Fruit fly (Drosophila melanogaster) whole organism, embryonic: ENCODE results near the gene CG10492.

Source experiments
- ATbp ChIP-seq: fragments of 200-800 bp; sonication (Bioruptor generic); optimal IDR thresholded peaks from 2 replicates; lab custom pipeline; 2017; ENCODE audit warnings: missing biosample characterization, mild to moderate bottlenecking, missing genetic modification characterization, missing genetic modification reagents
- Ada2b ChIP-seq: fragments of 200-800 bp; sonication (Bioruptor generic); IDR thresholded peaks from 2 replicates; pipeline ENCODE4 v1.3.6; 2022; ENCODE audit warnings: missing biosample characterization, missing genetic modification characterization
- Atf-2 ChIP-seq: fragments of 200-800 bp; sonication (Bioruptor generic); optimal IDR thresholded peaks from 2 replicates; lab custom pipeline; 2016; ENCODE audit warnings: missing biosample characterization, missing genetic modification characterization
- C15 ChIP-seq: fragments of 200-800 bp; sonication (Bioruptor generic); IDR thresholded peaks from 3 replicates; pipeline ENCODE4 v1.3.6; 2022; ENCODE audit warnings: missing biosample characterization, missing genetic modification characterization
- CG12659 ChIP-seq: fragments of 200-800 bp; sonication (Bioruptor generic); optimal IDR thresholded peaks from 3 replicates; lab custom pipeline; 2017; ENCODE audit warnings: mild to moderate bottlenecking, missing biosample characterization, missing genetic modification reagents, missing genetic modification characterization
- CG12769 ChIP-seq: fragments of 200-800 bp; sonication (Bioruptor generic); optimal IDR thresholded peaks from 2 replicates; lab custom pipeline; 2019; ENCODE audit warnings: missing biosample characterization, mild to moderate bottlenecking, missing genetic modification characterization, moderate library complexity
- CG13424 ChIP-seq: fragments of 200-800 bp; sonication (Bioruptor generic); optimal IDR thresholded peaks from 2 replicates; lab custom pipeline; 2019; ENCODE audit warnings: missing biosample characterization, mild to moderate bottlenecking, missing genetic modification characterization, moderate library complexity
- CG15696 ChIP-seq: fragments of 200-800 bp; sonication (Bioruptor generic); optimal IDR thresholded peaks from 2 replicates; lab custom pipeline; 2019; ENCODE audit warnings: missing biosample characterization, mild to moderate bottlenecking, missing genetic modification characterization, moderate library complexity
- CG18599 ChIP-seq: fragments of 200-800 bp; sonication (Bioruptor generic); optimal IDR thresholded peaks from 3 replicates; lab custom pipeline; 2017; ENCODE audit warnings: missing biosample characterization, missing genetic modification characterization, mild to moderate bottlenecking, moderate library complexity, missing genetic modification reagents
- CG2202 ChIP-seq: fragments of 200-800 bp; sonication (Bioruptor generic); optimal IDR thresholded peaks from 2 replicates; lab custom pipeline; 2018; ENCODE audit warnings: missing biosample characterization, mild to moderate bottlenecking, missing genetic modification characterization
- CG2678 ChIP-seq: fragments of 200-800 bp; sonication (Bioruptor generic); optimal IDR thresholded peaks from 3 replicates; lab custom pipeline; 2019; ENCODE audit warnings: missing biosample characterization, mild to moderate bottlenecking, missing genetic modification characterization, moderate library complexity
- CG4404 ChIP-seq: fragments of 200-800 bp; sonication (Bioruptor generic); IDR thresholded peaks from 2 replicates; pipeline ENCODE4 v1.3.6; 2022; ENCODE audit warnings: missing biosample characterization, missing genetic modification characterization
- CG5180 ChIP-seq: fragments of 200-800 bp; sonication (Bioruptor generic); optimal IDR thresholded peaks from 3 replicates; lab custom pipeline; 2017; ENCODE audit warnings: missing biosample characterization, missing genetic modification characterization, mild to moderate bottlenecking, moderate library complexity, missing genetic modification reagents
- CG6765 ChIP-seq: fragments of 200-800 bp; sonication (Bioruptor generic); optimal IDR thresholded peaks from 3 replicates; lab custom pipeline; 2017; ENCODE audit warnings: missing biosample characterization, mild to moderate bottlenecking, missing genetic modification characterization
- CG8359 ChIP-seq: fragments of 200-800 bp; sonication (Bioruptor generic); optimal IDR thresholded peaks from 2 replicates; lab custom pipeline; 2017; ENCODE audit warnings: missing biosample characterization, mild to moderate bottlenecking, missing genetic modification characterization, borderline replicate concordance
- Dip2 ChIP-seq: fragments of 200-800 bp; sonication (Bioruptor generic); IDR thresholded peaks from 2 replicates; pipeline ENCODE4 v1.3.6; 2022; ENCODE audit warnings: missing biosample characterization, missing genetic modification characterization
- Dip3 ChIP-seq: fragments of 200-800 bp; sonication (Bioruptor generic); optimal IDR thresholded peaks from 3 replicates; lab custom pipeline; 2016; ENCODE audit warnings: missing biosample characterization, missing genetic modification characterization
- Drgx ChIP-seq: fragments of 200-800 bp; sonication (Bioruptor generic); IDR thresholded peaks from 2 replicates; pipeline ENCODE4 v1.3.6; 2022; ENCODE audit warnings: missing biosample characterization, missing genetic modification characterization
- Mrtf ChIP-seq: fragments of 200-800 bp; sonication (Bioruptor generic); IDR thresholded peaks from 3 replicates; pipeline ENCODE4 v1.3.6; 2022; ENCODE audit warnings: missing biosample characterization, missing genetic modification characterization
- NC2β ChIP-seq: fragments of 200-800 bp; sonication (Bioruptor generic); optimal IDR thresholded peaks from 2 replicates; lab custom pipeline; 2016; ENCODE audit warnings: missing biosample characterization, missing genetic modification characterization
- Poxn ChIP-seq: fragments of 200-800 bp; sonication (Bioruptor generic); IDR thresholded peaks from 2 replicates; pipeline ENCODE4 v1.3.6; 2022; ENCODE audit warnings: missing biosample characterization, missing genetic modification characterization
- Ptx1 ChIP-seq: fragments of 200-800 bp; sonication (Bioruptor generic); IDR thresholded peaks from 2 replicates; pipeline ENCODE4 v1.3.6; 2022; ENCODE audit warnings: missing biosample characterization, missing genetic modification characterization
- Ravus ChIP-seq: fragments of 200-800 bp; sonication (Bioruptor generic); IDR thresholded peaks from 2 replicates; pipeline ENCODE4 v1.3.6; 2022; ENCODE audit warnings: missing biosample characterization, missing genetic modification characterization
- Rx ChIP-seq: fragments of 200-800 bp; sonication (Bioruptor generic); IDR thresholded peaks from 2 replicates; pipeline ENCODE4 v1.3.6; 2022; ENCODE audit warnings: missing biosample characterization, missing genetic modification characterization
- Sox100B ChIP-seq: fragments of 200-800 bp; sonication (Bioruptor generic); optimal IDR thresholded peaks from 3 replicates; lab custom pipeline; 2018; ENCODE audit warnings: missing biosample characterization, mild to moderate bottlenecking, missing genetic modification characterization
- ab ChIP-seq: fragments of 200-800 bp; sonication (Bioruptor generic); optimal IDR thresholded peaks from 2 replicates; lab custom pipeline; 2016; ENCODE audit warnings: missing biosample characterization, missing genetic modification characterization
- cato ChIP-seq: fragments of 200-800 bp; sonication (Bioruptor generic); optimal IDR thresholded peaks from 2 replicates; lab custom pipeline; 2016; ENCODE audit warnings: missing biosample characterization, missing genetic modification characterization, borderline replicate concordance
- caup ChIP-seq: fragments of 200-800 bp; sonication (Bioruptor generic); optimal IDR thresholded peaks from 3 replicates; lab custom pipeline; 2017; ENCODE audit warnings: missing biosample characterization, mild to moderate bottlenecking, missing genetic modification characterization, moderate library complexity; ENCODE audit not compliant: severe bottlenecking
- ci ChIP-seq: fragments of 200-800 bp; sonication (Bioruptor generic); IDR thresholded peaks from 3 replicates; pipeline ENCODE4 v1.3.6; 2022; ENCODE audit warnings: missing biosample characterization, missing genetic modification characterization
- fd96Cb ChIP-seq: fragments of 200-800 bp; sonication (Bioruptor generic); optimal IDR thresholded peaks from 2 replicates; lab custom pipeline; 2018; ENCODE audit warnings: missing biosample characterization, mild to moderate bottlenecking, missing genetic modification characterization, moderate library complexity
- h ChIP-seq: fragments of >200 bp; optimal IDR thresholded peaks from 2 replicates; lab custom pipeline; 2017
- her ChIP-seq: fragments of 200-800 bp; sonication (Bioruptor generic); optimal IDR thresholded peaks from 2 replicates; lab custom pipeline; 2016; ENCODE audit warnings: missing biosample characterization, missing genetic modification characterization
- klu ChIP-seq: fragments of 200-800 bp; sonication (Bioruptor generic); IDR thresholded peaks from 2 replicates; pipeline ENCODE4 v1.3.6; 2022; ENCODE audit warnings: missing biosample characterization, missing genetic modification characterization
- kni ChIP-seq: fragments of 200-800 bp; sonication (Bioruptor generic); optimal IDR thresholded peaks from 3 replicates; lab custom pipeline; 2017; ENCODE audit warnings: mild to moderate bottlenecking, missing biosample characterization, missing genetic modification reagents, missing genetic modification characterization
- lab ChIP-seq: fragments of 200-800 bp; sonication (Bioruptor generic); optimal IDR thresholded peaks from 3 replicates; lab custom pipeline; 2017; ENCODE audit warnings: missing biosample characterization, missing genetic modification characterization, mild to moderate bottlenecking, moderate library complexity, missing genetic modification reagents
- oc ChIP-seq: fragments of 200-800 bp; sonication (Bioruptor generic); optimal IDR thresholded peaks from 2 replicates; lab custom pipeline; 2018; ENCODE audit warnings: missing biosample characterization, mild to moderate bottlenecking, missing genetic modification characterization, moderate library complexity
- org-1 ChIP-seq: fragments of 200-800 bp; sonication (Bioruptor generic); optimal IDR thresholded peaks from 2 replicates; lab custom pipeline; 2017; ENCODE audit warnings: missing biosample characterization, missing genetic modification characterization
- pb ChIP-seq: fragments of 200-800 bp; sonication (Bioruptor generic); optimal IDR thresholded peaks from 3 replicates; lab custom pipeline; 2016; ENCODE audit warnings: missing biosample characterization, missing genetic modification characterization
- pita ChIP-seq: fragments of 200-800 bp; sonication (Bioruptor generic); optimal IDR thresholded peaks from 2 replicates; lab custom pipeline; 2017; ENCODE audit warnings: missing biosample characterization, mild to moderate bottlenecking, missing genetic modification characterization
- prd ChIP-seq, 3 experiments: fragments of >200 bp in 2 of 3; fragments of 200-800 bp in 1 of 3; sonication (Bioruptor generic) in 1 of 3; optimal IDR thresholded peaks in 2 of 3; IDR thresholded peaks in 1 of 3; 2 replicates in 2 of 3; 3 replicates in 1 of 3; pipeline versions ENCODE4 v1.3.6 to Lab custom; 2017 to 2022; ENCODE audit warnings: missing biosample characterization in 1 of 3, missing genetic modification characterization in 1 of 3
- ranshi ChIP-seq: fragments of 200-800 bp; sonication (Bioruptor generic); IDR thresholded peaks from 2 replicates; pipeline ENCODE4 v1.3.6; 2022; ENCODE audit warnings: missing biosample characterization, missing genetic modification characterization
- seq ChIP-seq: fragments of 200-800 bp; sonication (Bioruptor generic); IDR thresholded peaks from 2 replicates; pipeline ENCODE4 v1.3.6; 2022; ENCODE audit warnings: missing biosample characterization, missing genetic modification characterization
- shn ChIP-seq: fragments of 200-800 bp; sonication (Bioruptor generic); optimal IDR thresholded peaks from 3 replicates; lab custom pipeline; 2016; ENCODE audit warnings: missing biosample characterization, missing genetic modification characterization
- slbo ChIP-seq: fragments of 200-800 bp; sonication (Bioruptor generic); IDR thresholded peaks from 2 replicates; pipeline ENCODE4 v1.3.6; 2022; ENCODE audit warnings: missing biosample characterization, missing genetic modification characterization
- sr ChIP-seq: fragments of 200-800 bp; sonication (Bioruptor generic); IDR thresholded peaks from 3 replicates; pipeline ENCODE4 v1.3.6; 2022; ENCODE audit warnings: missing biosample characterization, missing genetic modification characterization
- sug ChIP-seq: fragments of 200-800 bp; optimal IDR thresholded peaks from 2 replicates; lab custom pipeline; 2019; ENCODE audit warnings: missing biosample characterization, mild to moderate bottlenecking, missing genetic modification characterization, moderate library complexity
- wor ChIP-seq: fragments of 200-800 bp; sonication (Bioruptor generic); IDR thresholded peaks from 2 replicates; pipeline ENCODE4 v1.3.6; 2022; ENCODE audit warnings: missing biosample characterization, missing genetic modification characterization
- zfh1 ChIP-seq: fragments of 200-800 bp; sonication (Bioruptor generic); IDR thresholded peaks from 3 replicates; pipeline ENCODE4 v1.3.6; 2022; ENCODE audit warnings: missing biosample characterization, missing genetic modification characterization

CG10492 gene

dm6 chr2L:19014032-19014880 is 39.6 kb upstream of the CG10492 start (continued):
- TF ChIP-seq seq (peak; percentile 35; the same call in 1 of the 2 replicates), klu (no peak), prd (optimal IDR thresholded peaks at IDR 0.05; lab: Kevin White, UChicago) (no peak), prd (GFP tag; IDR thresholded peaks at IDR 0.05; lab: Robert Waterston, UW) (peak; percentile 74), zfh1 (GFP tag; lab: Robert Waterston, UW) (peak; percentile 8; the same call in 1 of the 3 replicates), cato (GFP tag; lab: Kevin White, UChicago) (no peak), CG12659 (GFP tag; lab: Kevin White, UChicago) (peak; percentile 86), shn (GFP tag; lab: Kevin White, UChicago) (no peak), ab (no peak), CG18599 (GFP tag; lab: Kevin White, UChicago) (peak; percentile 93), org-1 (GFP tag; lab: Kevin White, UChicago) (peak; percentile 78), Poxn (GFP tag; lab: Robert Waterston, UW) (no peak), Drgx (peak; percentile 9; the same call in 1 of the 2 replicates), Dip3 (GFP tag; lab: Kevin White, UChicago) (no peak), Mrtf (GFP tag; lab: Robert Waterston, UW) (0 out of 3 replicates have a peak, but pooled peaks have one; percentile 30), Rx (GFP tag; lab: Robert Waterston, UW) (peak; percentile 46; the same call in 1 of the 2 replicates), Ada2b (GFP tag; lab: Robert Waterston, UW) (peak; percentile 44; the same call in 1 of the 2 replicates), NC2β (no peak), sr (GFP tag; lab: Robert Waterston, UW) (no peak), CG5180 (GFP tag; lab: Kevin White, UChicago) (peak; percentile 62), ATbp (GFP tag; lab: Kevin White, UChicago) (peak; percentile 72), CG13424 (tag; lab: Kevin White, UChicago) (peak; percentile 89), caup (GFP tag; lab: Kevin White, UChicago) (peak; percentile 83), C15 (no peak), lab (GFP tag; lab: Kevin White, UChicago) (peak; percentile 90), h (no peak), oc (tag; lab: Kevin White, UChicago) (peak; percentile 28), Sox100B (GFP tag; lab: Kevin White, UChicago) (peak; percentile 82), slbo (peak; percentile 58), kni (GFP tag; lab: Kevin White, UChicago) (no peak), CG6765 (GFP tag; lab: Kevin White, UChicago) (peak; percentile 80), ranshi (GFP tag; lab: Robert Waterston, UW) (peak; percentile 51; the same call in 1 of the 2 replicates), CG12769 (no peak), CG8359 (GFP tag; lab: Kevin White, UChicago) (peak; percentile 27), Atf-2 (GFP tag; lab: Kevin White, UChicago) (no peak), her (GFP tag; lab: Kevin White, UChicago) (no peak), ci (peak; percentile 17; the same call in 1 of the 3 replicates), CG15696 (tag; lab: Kevin White, UChicago) (peak; percentile 26), fd96Cb (tag; lab: Kevin White, UChicago) (peak; percentile 67), sug (tag; lab: Kevin White, UChicago) (peak; percentile 70), CG2678 (peak; percentile 92), CG4404 (GFP tag; lab: Robert Waterston, UW) (peak; percentile 36; the same call in 1 of the 2 replicates), Dip2 (GFP tag; lab: Robert Waterston, UW) (no peak), pita (GFP tag; lab: Kevin White, UChicago) (no peak), wor (peak; percentile 46; the same call in 1 of the 2 replicates), CG2202 (tag; lab: Kevin White, UChicago) (no peak), pb (GFP tag; lab: Kevin White, UChicago) (no peak), Ravus (no peak), Ptx1 (GFP tag; lab: Robert Waterston, UW) (peak; percentile 73)
